Fruit fly (Drosophila melanogaster): ENCODE results near the gene Cyp4g1.
A peak's percentile ranks its signal among the peaks of the same experiment; 100 is the strongest.

Cyp4g1 gene

DNA sequence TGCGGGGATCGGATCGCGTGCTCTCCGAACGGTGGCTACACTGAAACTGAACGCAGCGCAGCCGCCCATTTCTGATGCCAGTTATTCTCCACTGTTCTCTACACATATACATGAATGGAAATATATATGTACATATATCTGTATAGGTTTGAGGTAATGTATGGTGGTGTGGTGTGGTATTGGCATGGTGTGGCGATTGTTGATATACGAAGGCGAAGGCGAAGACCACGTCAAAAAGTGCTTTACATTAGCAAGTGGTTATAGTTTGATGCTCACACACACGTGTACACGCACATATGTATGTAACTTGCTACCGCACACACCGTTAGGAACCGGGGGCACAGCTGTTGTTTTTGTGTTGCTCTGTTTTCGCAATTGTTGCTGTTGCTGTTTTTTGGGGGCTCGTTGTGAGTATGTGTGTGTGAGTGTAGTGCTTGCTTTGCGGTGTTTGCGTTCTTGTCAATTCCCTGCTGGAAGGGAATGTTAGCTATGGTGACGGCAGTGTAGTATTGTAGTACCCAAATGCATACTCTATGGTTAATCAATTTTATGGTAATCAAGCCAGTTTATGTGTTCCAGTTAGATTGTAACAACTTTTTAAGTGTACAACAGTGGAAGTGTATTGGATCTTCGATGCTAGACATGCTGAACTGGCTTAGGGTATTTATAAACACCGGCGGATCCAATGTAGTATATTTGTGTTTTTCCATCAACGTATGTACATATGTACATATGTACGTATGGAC is 24.5 kb upstream of the Cyp4g1 start, which contains the start of gene CG17896 (continued):
- peak; percentile 96 for TF ChIP-seq CG1602 (GFP tag; optimal IDR thresholded peaks at IDR 0.05)
- TF ChIP-seq CG16779 (GFP tag; IDR thresholded peaks at IDR 0.05) = peak; percentile 99
- TF ChIP-seq dmrt11E (tag; optimal IDR thresholded peaks at IDR 0.05) = peak; percentile 72
- peak; percentile 84 for TF ChIP-seq CG6654 (GFP tag; optimal IDR thresholded peaks at IDR 0.05)
- peak; percentile 99 for TF ChIP-seq Hmr (GFP tag; optimal IDR thresholded peaks at IDR 0.05)
- TF ChIP-seq HmgZ (tag; optimal IDR thresholded peaks at IDR 0.05) = peak; percentile 99
- peak; percentile 99 for TF ChIP-seq CG14441 (GFP tag; IDR thresholded peaks at IDR 0.05)
- TF ChIP-seq Dad (GFP tag; optimal IDR thresholded peaks at IDR 0.05) = peak; percentile 98
- peak; percentile 94 for TF ChIP-seq CG10274 (GFP tag; optimal IDR thresholded peaks at IDR 0.05)
- TF ChIP-seq fu2 (GFP tag; optimal IDR thresholded peaks at IDR 0.05) = peak; percentile 99
- peak; percentile 95 for TF ChIP-seq CG5245 (GFP tag; optimal IDR thresholded peaks at IDR 0.05)
- TF ChIP-seq pan (optimal IDR thresholded peaks at IDR 0.05) = no peak
- TF ChIP-seq pan (GFP tag; optimal IDR thresholded peaks at IDR 0.05 in 1 of 2, IDR thresholded peaks at IDR 0.05 in 1 of 2) = peak in 1 of 2 experiments; percentile 98
- TF ChIP-seq crol (GFP tag; IDR thresholded peaks at IDR 0.05) = no peak
- peak in 2 of 3 experiments; percentile 50 to 76 for TF ChIP-seq lola (GFP tag; optimal IDR thresholded peaks at IDR 0.05)
- TF ChIP-seq CG18476 (GFP tag; optimal IDR thresholded peaks at IDR 0.05) = peak; percentile 95
- TF ChIP-seq Dip2 (GFP tag; IDR thresholded peaks at IDR 0.05) = peak; percentile 66; the same call in 1 of the 2 replicates
- peak; percentile 43 for TF ChIP-seq CTCF (GFP tag; optimal IDR thresholded peaks at IDR 0.05)
- TF ChIP-seq tna (GFP tag; IDR thresholded peaks at IDR 0.05; ENCODE audit: partially characterized antibody) = no peak
- TF ChIP-seq NC2β (GFP tag; optimal IDR thresholded peaks at IDR 0.05) = peak; percentile 96
- TF ChIP-seq Opbp (GFP tag; IDR thresholded peaks at IDR 0.05; ENCODE audit: partially characterized antibody) = no peak
- peak; percentile 98 for TF ChIP-seq jumu (GFP tag; optimal IDR thresholded peaks at IDR 0.05)
- TF ChIP-seq CG3726 (GFP tag; IDR thresholded peaks at IDR 0.05) = peak; percentile 95
- TF ChIP-seq CG11093 (GFP tag; IDR thresholded peaks at IDR 0.05) = peak; percentile 95
- TF ChIP-seq CG17612 (GFP tag; IDR thresholded peaks at IDR 0.05) = peak; percentile 97
- peak; percentile 99 for TF ChIP-seq zfh2 (GFP tag; optimal IDR thresholded peaks at IDR 0.05)
- peak; percentile 88 for TF ChIP-seq ewg (GFP tag; optimal IDR thresholded peaks at IDR 0.05)
- peak; percentile 96 for TF ChIP-seq CG13424 (tag; optimal IDR thresholded peaks at IDR 0.05)
- peak; percentile 96 for TF ChIP-seq Awh (GFP tag; IDR thresholded peaks at IDR 0.05)
- peak; percentile 97 for TF ChIP-seq unpg (GFP tag; optimal IDR thresholded peaks at IDR 0.05)
- TF ChIP-seq chif (GFP tag; optimal IDR thresholded peaks at IDR 0.05) = peak; percentile 97 to 98
- TF ChIP-seq CG6175 (GFP tag; IDR thresholded peaks at IDR 0.05) = peak; percentile 98
- no peak for TF ChIP-seq Sin3A (optimal IDR thresholded peaks at IDR 0.05)
- TF ChIP-seq CG7357 (GFP tag; IDR thresholded peaks at IDR 0.05) = peak; percentile 95
- TF ChIP-seq CG17912 (GFP tag; optimal IDR thresholded peaks at IDR 0.05) = peak; percentile 50
- TF ChIP-seq Hr3 (GFP tag; optimal IDR thresholded peaks at IDR 0.05) = peak; percentile 97
- peak; percentile 97 for TF ChIP-seq CG17359 (tag; optimal IDR thresholded peaks at IDR 0.05)
- TF ChIP-seq CG10543 (GFP tag; optimal IDR thresholded peaks at IDR 0.05) = peak; percentile 85
- TF ChIP-seq yki (optimal IDR thresholded peaks at IDR 0.05) = no peak
- peak; percentile 15 for TF ChIP-seq Dp (GFP tag; optimal IDR thresholded peaks at IDR 0.05)
- peak; percentile 97 for TF ChIP-seq Optix (GFP tag; IDR thresholded peaks at IDR 0.05)
- TF ChIP-seq ci (GFP tag; IDR thresholded peaks at IDR 0.05) = peak; percentile 97
- peak; percentile 8 for TF ChIP-seq Elba2 (GFP tag; optimal IDR thresholded peaks at IDR 0.05)
- TF ChIP-seq kni (GFP tag; optimal IDR thresholded peaks at IDR 0.05) = peak; percentile 55
- peak; percentile 79; the same call in 1 of the 2 replicates for TF ChIP-seq gt (GFP tag; IDR thresholded peaks at IDR 0.05)
- peak; percentile 99 for TF ChIP-seq dpn (GFP tag; optimal IDR thresholded peaks at IDR 0.05)
- TF ChIP-seq CG15011 (GFP tag; optimal IDR thresholded peaks at IDR 0.05) = peak; percentile 97
- peak; percentile 83 for TF ChIP-seq aop (GFP tag; IDR thresholded peaks at IDR 0.05)
- TF ChIP-seq jing (GFP tag; optimal IDR thresholded peaks at IDR 0.05) = peak; percentile 95
- TF ChIP-seq Meics (GFP tag; optimal IDR thresholded peaks at IDR 0.05) = peak; percentile 98
- TF ChIP-seq CG8089 (GFP tag; optimal IDR thresholded peaks at IDR 0.05) = peak; percentile 96
